Worm (Caenorhabditis elegans): ENCODE results near the gene R04B5.1.

- TF ChIP-seq spr-3 (GFP tag; optimal IDR thresholded peaks at IDR 0.05) (no peak), nhr-76 (tag; optimal IDR thresholded peaks at IDR 0.05) (no peak), nhr-28 (tag; optimal IDR thresholded peaks at IDR 0.05) (no peak), aly-2 (tag; optimal IDR thresholded peaks at IDR 0.05) (no peak), pqm-1 (tag; optimal IDR thresholded peaks at IDR 0.05) (no peak), hmg-1.1 (GFP tag; IDR thresholded peaks at IDR 0.05) (no peak), ama-1 (optimal IDR thresholded peaks at IDR 0.05) (no peak), unc-39 (tag; optimal IDR thresholded peaks at IDR 0.05) (no peak), nhr-11 (tag; optimal IDR thresholded peaks at IDR 0.05) (no peak)
These were observed at the start of gene R04B5.1 for ce11 chrV:10078244-10078643.

Measured in whole organism, L4 larva.